Fruit fly (Drosophila melanogaster) whole organism, prepupa: ENCODE results near the gene CG11828.

Experiments used
- CG10631 ChIP-seq: fragments of 200-800 bp; sonication (Bioruptor generic); optimal IDR thresholded peaks from 2 replicates; lab custom pipeline; 2016; ENCODE audit warnings: missing biosample characterization, missing genetic modification characterization
- CG10669 ChIP-seq: fragments of 200-800 bp; sonication (Bioruptor generic); optimal IDR thresholded peaks from 3 replicates; lab custom pipeline; 2018; ENCODE audit warnings: missing biosample characterization, mild to moderate bottlenecking, missing genetic modification characterization, moderate library complexity
- CG31627 ChIP-seq: fragments of 200-800 bp; sonication (Bioruptor generic); optimal IDR thresholded peaks from 3 replicates; lab custom pipeline; 2016; ENCODE audit warnings: missing biosample characterization, missing genetic modification characterization
- CG6276 ChIP-seq: fragments of 200-800 bp; sonication (Bioruptor generic); optimal IDR thresholded peaks from 2 replicates; lab custom pipeline; 2017; ENCODE audit warnings: missing biosample characterization, mild to moderate bottlenecking, missing genetic modification characterization
- CG7368 ChIP-seq: fragments of 200-800 bp; sonication (Bioruptor generic); optimal IDR thresholded peaks from 3 replicates; lab custom pipeline; 2016; ENCODE audit warnings: missing biosample characterization, missing genetic modification characterization
- Ets21C ChIP-seq: fragments of 200-800 bp; sonication (Bioruptor generic); optimal IDR thresholded peaks from 3 replicates; lab custom pipeline; 2016; ENCODE audit warnings: missing biosample characterization, missing genetic modification characterization
- Ets96B ChIP-seq: fragments of 200-800 bp; optimal IDR thresholded peaks from 2 replicates; lab custom pipeline; 2019; ENCODE audit warnings: missing biosample characterization, mild to moderate bottlenecking, missing genetic modification characterization, moderate library complexity
- Hr4 ChIP-seq: fragments of 200-800 bp; sonication (Bioruptor generic); optimal IDR thresholded peaks from 3 replicates; lab custom pipeline; 2016; ENCODE audit warnings: missing biosample characterization, missing genetic modification characterization
- eg ChIP-seq: fragments of 200-800 bp; sonication (Bioruptor generic); IDR thresholded peaks from 3 replicates; pipeline ENCODE4 v1.3.6; 2022; ENCODE audit warnings: missing biosample characterization, missing genetic modification characterization
- fd85E ChIP-seq: fragments of 200-800 bp; sonication (Bioruptor generic); optimal IDR thresholded peaks from 3 replicates; lab custom pipeline; 2016; ENCODE audit warnings: missing biosample characterization, missing genetic modification characterization
- pdm3 ChIP-seq: fragments of 200-800 bp; sonication (Bioruptor generic); optimal IDR thresholded peaks from 3 replicates; lab custom pipeline; 2016; ENCODE audit warnings: missing biosample characterization, missing genetic modification characterization

- TF ChIP-seq CG31627 (GFP tag; lab: Kevin White, UChicago) (no peak), fd85E (GFP tag; lab: Kevin White, UChicago) (no peak), CG10669 (GFP tag; lab: Kevin White, UChicago) (no peak), Ets21C (GFP tag; lab: Kevin White, UChicago) (no peak), Ets96B (tag; lab: Kevin White, UChicago) (no peak), eg (GFP tag; lab: Robert Waterston, UW) (no peak), CG10631 (no peak), pdm3 (GFP tag; lab: Kevin White, UChicago) (no peak), CG7368 (GFP tag; lab: Kevin White, UChicago) (no peak), CG6276 (GFP tag; lab: Kevin White, UChicago) (no peak), Hr4 (GFP tag; lab: Kevin White, UChicago) (no peak)
Observed at dm6 chr3R:28970266-28970665, 47.4 kb downstream of the CG11828 start, which contains the start of gene DIP-gamma.
